Worm (Caenorhabditis elegans) whole organism, young adult: ENCODE measurements around the gene noca-1.
A peak's percentile ranks its signal among the peaks of the same experiment; 100 is the strongest.

Experiments used
- B0336.3 ChIP-seq: fragments of 200-800 bp; sonication (Bioruptor generic); IDR thresholded peaks from 2 replicates; pipeline ENCODE4 v1.3.6; 2022; ENCODE audit warnings: missing genetic modification characterization, missing compliant biosample characterization
- D2030.7 ChIP-seq: fragments of 200-800 bp; sonication (Bioruptor generic); IDR thresholded peaks from 2 replicates; pipeline ENCODE4 v1.3.6; 2022; ENCODE audit warnings: missing genetic modification reagents, missing genetic modification characterization, missing compliant biosample characterization
- F49E8.2 ChIP-seq: sonication (generic microtip); optimal IDR thresholded peaks from 3 replicates; lab custom pipeline; 2017; ENCODE audit warnings: missing genetic modification characterization, mild to moderate bottlenecking, missing compliant biosample characterization, antibody characterized with exemption, moderate library complexity; ENCODE audit not compliant: insufficient read depth
- F55B11.4 ChIP-seq: sonication (generic microtip); optimal IDR thresholded peaks from 2 replicates; lab custom pipeline; 2016; ENCODE audit warnings: missing compliant biosample characterization, missing genetic modification characterization, borderline replicate concordance; ENCODE audit not compliant: insufficient read depth
- Y67H2A.10 ChIP-seq: fragments of 200-800 bp; sonication (Bioruptor generic); conservative IDR thresholded peaks from 2 replicates; pipeline ENCODE4 v1.3.6; 2022; ENCODE audit warnings: missing genetic modification reagents, missing genetic modification characterization, missing compliant biosample characterization
- ZK185.1 ChIP-seq: sonication (generic microtip); optimal IDR thresholded peaks from 2 replicates; lab custom pipeline; 2016; ENCODE audit warnings: mild to moderate bottlenecking, missing genetic modification characterization, missing compliant biosample characterization; ENCODE audit not compliant: poor library complexity, severe bottlenecking
- ama-1 ChIP-seq, 3 experiments: fragments of 150-350 bp in 1 of 3; sonication (generic microtip) in 2 of 3; optimal IDR thresholded peaks; 2 replicates each; lab custom pipeline; 2014 to 2018; ENCODE audit warnings: missing biosample characterization in 2 of 3, missing genetic modification characterization in 2 of 3, missing genetic modification reagents in 2 of 3
- ccch-3 ChIP-seq: fragments of 200-800 bp; sonication (Bioruptor generic); optimal IDR thresholded peaks from 2 replicates; lab custom pipeline; 2018; ENCODE audit warnings: mild to moderate bottlenecking, missing genetic modification characterization, missing compliant biosample characterization
- ceh-27 ChIP-seq: fragments of 200-800 bp; sonication (Bioruptor generic); optimal IDR thresholded peaks from 2 replicates; lab custom pipeline; 2018; ENCODE audit warnings: mild to moderate bottlenecking, missing genetic modification characterization, moderate library complexity, missing compliant biosample characterization
- ceh-58 ChIP-seq: fragments of 200-800 bp; sonication (Bioruptor generic); IDR thresholded peaks from 2 replicates; pipeline ENCODE4 v1.3.6; 2022; ENCODE audit warnings: missing genetic modification characterization, missing compliant biosample characterization
- egl-18 ChIP-seq: fragments of 200-800 bp; sonication (Bioruptor generic); IDR thresholded peaks from 2 replicates; pipeline ENCODE4 v1.3.6; 2022; ENCODE audit warnings: missing genetic modification reagents, missing genetic modification characterization, missing compliant biosample characterization
- egrh-3 ChIP-seq: fragments of 200-800 bp; sonication (Bioruptor generic); IDR thresholded peaks from 2 replicates; pipeline ENCODE4 v1.3.6; 2022; ENCODE audit warnings: missing genetic modification reagents, missing genetic modification characterization, missing compliant biosample characterization
- gei-17 ChIP-seq: fragments of 200-800 bp; sonication (Bioruptor generic); optimal IDR thresholded peaks from 2 replicates; lab custom pipeline; 2018; ENCODE audit warnings: mild to moderate bottlenecking, missing genetic modification characterization, missing compliant biosample characterization
- lin-26 ChIP-seq: fragments of 200-800 bp; sonication (Bioruptor generic); IDR thresholded peaks from 2 replicates; pipeline ENCODE4 v1.3.6; 2022; ENCODE audit warnings: missing genetic modification reagents, missing genetic modification characterization, missing compliant biosample characterization
- lin-40 ChIP-seq: sonication (generic microtip); optimal IDR thresholded peaks from 2 replicates; lab custom pipeline; 2016; ENCODE audit warnings: missing genetic modification characterization, mild to moderate bottlenecking, missing compliant biosample characterization, missing genotype, missing genetic modification reagents
- lin-54 ChIP-seq: fragments of 200-800 bp; sonication (Bioruptor generic); optimal IDR thresholded peaks from 2 replicates; lab custom pipeline; 2018; ENCODE audit warnings: mild to moderate bottlenecking, missing genetic modification characterization, missing compliant biosample characterization
- lsy-27 ChIP-seq: sonication (generic microtip); optimal IDR thresholded peaks from 2 replicates; lab custom pipeline; 2017; ENCODE audit warnings: missing genetic modification characterization, mild to moderate bottlenecking, missing compliant biosample characterization, antibody characterized with exemption, missing genotype, borderline replicate concordance; ENCODE audit not compliant: insufficient read depth
- madf-8 ChIP-seq: fragments of 200-800 bp; sonication (Bioruptor generic); conservative IDR thresholded peaks from 2 replicates; pipeline ENCODE4 v1.3.6; 2022; ENCODE audit warnings: missing genetic modification reagents, missing genetic modification characterization, missing compliant biosample characterization
- mcd-1 ChIP-seq: fragments of 200-800 bp; sonication (Bioruptor generic); IDR thresholded peaks from 2 replicates; pipeline ENCODE4 v1.3.6; 2022; ENCODE audit warnings: missing genetic modification reagents, missing genetic modification characterization, missing compliant biosample characterization
- nfya-1 ChIP-seq: sonication (generic microtip); optimal IDR thresholded peaks from 2 replicates; lab custom pipeline; 2017; ENCODE audit warnings: antibody characterized with exemption, missing compliant biosample characterization, missing genetic modification characterization, borderline replicate concordance; ENCODE audit not compliant: insufficient read depth
- nhr-179 ChIP-seq: sonication (generic microtip); optimal IDR thresholded peaks from 2 replicates; lab custom pipeline; 2016; ENCODE audit warnings: mild to moderate bottlenecking, missing genetic modification characterization, missing compliant biosample characterization
- somi-1 ChIP-seq: fragments of 200-800 bp; sonication (Bioruptor generic); optimal IDR thresholded peaks from 2 replicates; lab custom pipeline; 2018; ENCODE audit warnings: mild to moderate bottlenecking, missing genetic modification characterization, missing compliant biosample characterization
- tlf-1 ChIP-seq: fragments of 200-800 bp; sonication (Bioruptor generic); optimal IDR thresholded peaks from 2 replicates; lab custom pipeline; 2018; ENCODE audit warnings: mild to moderate bottlenecking, missing genetic modification characterization, missing compliant biosample characterization
- zfh-2 ChIP-seq: fragments of 200-800 bp; sonication (Bioruptor generic); conservative IDR thresholded peaks from 2 replicates; pipeline ENCODE4 v1.3.6; 2022; ENCODE audit warnings: missing genetic modification reagents, missing genetic modification characterization, missing compliant biosample characterization
- zim-3 ChIP-seq: sonication (generic microtip); optimal IDR thresholded peaks from 2 replicates; lab custom pipeline; 2017; ENCODE audit warnings: mild to moderate bottlenecking, missing genetic modification characterization, moderate library complexity, missing compliant biosample characterization
- ztf-26 ChIP-seq: sonication (generic microtip); optimal IDR thresholded peaks from 2 replicates; lab custom pipeline; 2017; ENCODE audit warnings: missing genetic modification characterization, missing compliant biosample characterization
- ztf-6 ChIP-seq: fragments of 200-800 bp; sonication (Bioruptor generic); IDR thresholded peaks from 2 replicates; pipeline ENCODE4 v1.3.6; 2022; ENCODE audit warnings: missing genetic modification reagents, missing genetic modification characterization, missing compliant biosample characterization

noca-1 gene

DNA sequence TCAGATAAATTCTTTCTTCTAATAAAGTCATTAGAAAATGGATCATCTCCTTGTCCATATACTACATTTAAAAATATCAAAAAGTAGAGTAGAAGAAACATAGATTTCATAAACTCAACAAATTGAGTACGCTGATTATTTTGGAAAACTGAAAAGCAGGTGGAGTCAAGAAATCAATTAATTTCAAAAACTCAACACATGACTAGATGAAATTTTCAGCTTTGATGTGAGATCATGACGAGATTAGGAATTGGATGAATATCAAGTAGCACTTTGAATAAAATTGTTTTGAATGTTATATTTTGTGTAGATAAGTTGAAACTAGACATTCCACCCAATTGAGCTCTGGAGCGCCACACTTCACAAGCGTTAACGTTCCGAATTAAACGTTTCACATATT lies 42.8 kb downstream of the noca-1 start, which contains the start of gene F57B1.1 (continued):
- TF ChIP-seq lin-26: no peak
- no peak for TF ChIP-seq gei-17 (GFP tag; lab: Kevin White, UChicago)
- TF ChIP-seq madf-8: no peak
- no peak for TF ChIP-seq lin-54
- TF ChIP-seq lsy-27 (tag; lab: Kevin White, UChicago): no peak

DNA sequence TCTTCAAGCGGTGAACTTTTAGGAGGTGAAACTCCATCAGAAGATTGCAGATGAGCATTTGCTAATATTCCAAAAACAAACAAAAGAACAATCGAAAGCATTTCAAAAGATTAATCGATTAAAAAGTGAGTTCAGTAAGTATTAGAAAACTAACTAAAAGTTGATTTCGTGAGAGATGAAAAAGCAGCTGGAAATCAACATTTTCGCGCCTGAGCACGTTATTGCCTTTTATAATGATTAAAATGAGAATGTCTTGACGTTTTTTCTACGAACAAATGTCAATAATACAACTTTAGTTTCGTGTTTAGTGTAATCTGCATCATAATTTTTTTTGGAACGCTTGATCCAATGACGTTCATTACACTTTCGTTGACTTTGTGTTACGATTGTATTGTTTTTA lies 45.1 kb downstream of the noca-1 start, which contains the start of gene F57B1.9:
TSS of gene F57B1.9 (minus strand) at position 101 of the 400 bp plus-strand sequence.
- TF ChIP-seq F55B11.4 (tag; lab: Kevin White, UChicago) (no peak), egrh-3 (GFP tag; lab: Robert Waterston, UW) (no peak), B0336.3 (GFP tag; lab: Robert Waterston, UW) (no peak), somi-1 (GFP tag; lab: Kevin White, UChicago) (no peak), nfya-1 (tag; lab: Kevin White, UChicago) (no peak), D2030.7 (GFP tag; lab: Robert Waterston, UW) (no peak), tlf-1 (GFP tag; lab: Kevin White, UChicago) (no peak), zim-3 (tag; lab: Kevin White, UChicago) (no peak), lin-26 (no peak), ccch-3 (no peak)
- TF ChIP-seq, all 124 proteins: peak for 0

DNA sequence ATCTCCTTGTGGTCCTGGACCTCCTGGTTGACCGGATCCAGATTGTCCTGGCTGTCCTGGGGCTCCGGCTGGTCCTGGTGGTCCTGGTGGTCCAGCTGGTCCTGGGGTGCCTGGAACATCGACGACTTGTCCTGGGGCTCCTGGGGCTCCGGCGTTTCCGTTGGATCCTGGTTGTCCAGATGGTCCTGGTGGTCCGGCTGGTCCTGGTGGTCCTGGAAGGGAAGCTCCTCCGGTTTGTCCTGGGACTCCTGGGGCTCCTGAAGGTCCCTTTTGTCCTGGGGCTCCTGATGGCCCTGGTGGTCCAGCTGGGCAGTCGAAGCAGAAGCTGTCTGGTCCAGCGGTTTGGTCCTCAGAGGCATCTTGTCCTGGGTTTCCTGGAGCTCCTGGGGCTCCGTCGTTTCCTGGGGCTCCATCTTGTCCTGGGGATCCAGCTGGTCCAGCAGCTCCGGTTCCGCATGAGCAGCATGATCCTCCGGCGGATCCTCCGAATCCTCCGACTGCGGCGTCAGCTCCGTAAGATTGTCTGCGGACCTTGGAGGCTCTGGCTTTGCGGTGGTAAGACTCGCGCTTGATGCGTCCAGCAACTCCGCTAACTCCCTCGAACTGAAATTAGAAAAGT lies 45.8 kb downstream of the noca-1 start:
- TF ChIP-seq zfh-2: peak; percentile 56; the same call in 1 of the 2 replicates
- peak; percentile 93 for TF ChIP-seq egrh-3 (GFP tag; lab: Robert Waterston, UW)

DNA sequence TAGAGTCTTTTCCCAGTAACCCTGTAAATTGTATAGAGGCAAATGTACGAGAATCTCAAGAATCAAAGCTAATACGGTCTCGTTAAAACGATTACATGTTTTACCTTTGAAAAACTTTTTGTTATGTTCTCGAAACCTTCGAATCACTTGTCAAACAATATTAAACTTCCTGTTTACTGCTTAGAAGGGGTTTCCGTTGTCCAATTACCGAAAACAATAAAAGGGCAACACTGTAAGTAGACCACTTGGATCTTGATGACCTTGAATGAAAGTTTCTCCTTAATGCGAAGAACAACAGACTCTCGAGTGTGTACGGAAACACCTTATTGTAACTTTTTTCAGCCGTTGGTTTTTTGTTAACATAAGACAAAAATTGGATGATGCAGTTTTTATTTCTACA lies 47.9 kb downstream of the noca-1 start:
- TF ChIP-seq ceh-27 (peak; percentile 34), lin-40 (tag; lab: Kevin White, UChicago) (peak; percentile 0), ccch-3 (no peak)

DNA sequence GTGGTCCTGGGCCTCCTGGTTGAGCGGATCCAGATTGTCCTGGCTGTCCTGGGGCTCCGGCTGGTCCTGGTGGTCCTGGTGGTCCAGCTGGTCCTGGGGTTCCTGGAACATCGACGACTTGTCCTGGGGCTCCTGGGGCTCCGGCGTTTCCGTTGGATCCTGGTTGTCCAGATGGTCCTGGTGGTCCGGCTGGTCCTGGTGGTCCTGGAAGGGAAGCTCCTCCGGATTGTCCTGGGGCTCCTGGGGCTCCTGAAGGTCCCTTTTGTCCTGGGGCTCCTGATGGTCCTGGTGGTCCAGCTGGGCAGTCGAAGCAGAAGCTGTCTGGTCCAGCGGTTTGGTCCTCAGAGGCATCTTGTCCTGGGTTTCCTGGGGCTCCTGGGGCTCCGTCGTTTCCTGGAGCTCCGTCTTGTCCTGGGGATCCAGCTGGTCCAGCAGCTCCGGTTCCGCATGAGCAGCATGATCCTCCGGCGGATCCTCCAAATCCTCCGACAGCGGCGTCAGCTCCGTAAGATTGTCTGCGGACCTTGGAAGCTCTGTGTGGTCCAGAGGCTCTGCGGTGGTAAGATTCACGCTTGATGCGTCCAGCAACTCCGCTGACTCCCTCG lies 48.6 kb downstream of the noca-1 start:
- peak; percentile 92 for TF ChIP-seq egrh-3 (GFP tag; lab: Robert Waterston, UW)
- TF ChIP-seq lin-26: 0 out of 2 replicates have a peak, but pooled peaks have one; percentile 52

DNA sequence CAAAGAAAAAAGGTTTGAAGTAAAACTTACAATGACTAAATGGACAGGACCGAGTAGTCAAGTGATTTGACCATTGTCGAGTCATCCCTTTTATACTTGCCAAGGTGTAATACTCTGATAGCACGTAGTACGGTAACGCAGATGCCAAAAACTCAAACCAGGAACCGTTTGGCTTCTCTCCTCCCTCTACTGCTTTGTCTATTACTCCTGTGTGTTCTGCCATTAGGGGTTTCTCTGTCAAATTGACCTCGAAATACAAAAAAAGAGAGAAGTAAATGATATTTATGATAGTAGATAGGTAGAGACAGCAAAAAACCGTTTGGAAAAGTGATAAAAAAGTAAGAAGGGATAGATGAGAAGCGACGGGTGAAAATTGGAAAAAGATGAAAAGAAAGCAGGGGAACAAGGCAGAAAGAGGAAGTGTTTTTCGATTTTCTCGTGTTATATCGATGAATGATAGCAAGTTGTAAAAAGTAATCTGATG lies 49.5 kb downstream of the noca-1 start, which contains the start of the genes col-159 and col-160:
TSS of gene col-159 (minus strand) at position 51 of the 484 bp plus-strand sequence.
TSS of gene col-160 (minus strand) at position 63 of the 484 bp plus-strand sequence.
- peak; percentile 58 for TF ChIP-seq lin-40 (tag; lab: Kevin White, UChicago)
- no peak for TF ChIP-seq nfya-1 (tag; lab: Kevin White, UChicago)
- TF ChIP-seq ztf-26 (tag; lab: Kevin White, UChicago): peak; percentile 75
- TF ChIP-seq somi-1 (GFP tag; lab: Kevin White, UChicago): peak; percentile 71
- no peak for TF ChIP-seq F49E8.2 (tag; lab: Kevin White, UChicago)
- TF ChIP-seq mcd-1: no peak

DNA sequence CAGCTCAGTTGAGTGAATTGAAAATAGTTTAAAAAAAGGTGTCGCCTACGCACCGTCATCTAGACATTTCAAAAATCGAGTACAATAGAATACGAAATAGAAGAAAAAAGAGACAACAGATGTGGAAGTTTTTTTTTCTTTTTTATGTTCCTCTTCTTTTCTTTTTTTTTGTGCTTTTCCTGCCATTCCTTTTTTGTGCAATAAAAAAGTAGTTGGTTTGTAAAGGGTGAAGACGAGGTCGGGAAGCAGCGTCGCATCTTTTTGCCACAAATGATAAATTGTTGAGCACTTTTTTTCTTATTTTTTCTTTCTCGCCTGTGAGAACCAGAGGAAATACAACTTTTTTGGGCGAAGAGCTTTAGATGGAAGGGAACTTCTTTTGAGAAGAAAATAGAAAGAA lies 53.8 kb downstream of the noca-1 start:
- no peak for TF ChIP-seq ztf-6
- no peak for TF ChIP-seq ZK185.1 (tag; lab: Kevin White, UChicago)
- no peak for TF ChIP-seq ceh-58 (GFP tag; lab: Robert Waterston, UW)
- TF ChIP-seq Y67H2A.10 (GFP tag; lab: Robert Waterston, UW): no peak
- TF ChIP-seq ama-1 (optimal IDR thresholded peaks at IDR 0.05; lab: Kevin White, UChicago): no peak
- TF ChIP-seq ama-1 (GFP tag; optimal IDR thresholded peaks at IDR 0.05; lab: Kevin White, UChicago): no peak
- no peak for TF ChIP-seq egl-18
- TF ChIP-seq nhr-179 (tag; lab: Kevin White, UChicago): no peak
- TF ChIP-seq, all 124 proteins: peak for 0
